Worm (Caenorhabditis elegans) whole organism, young adult: ENCODE data around the gene grd-1.

Experiments
- F10E7.11 ChIP-seq: sonication (generic microtip); optimal IDR thresholded peaks from 2 replicates; lab custom pipeline; 2017; ENCODE audit warnings: mild to moderate bottlenecking, missing genetic modification characterization, moderate library complexity, missing compliant biosample characterization
- F23B12.7 ChIP-seq: sonication (generic microtip); optimal IDR thresholded peaks from 2 replicates; lab custom pipeline; 2017; ENCODE audit warnings: missing genetic modification characterization, mild to moderate bottlenecking, missing compliant biosample characterization, antibody characterized with exemption, moderate library complexity; ENCODE audit not compliant: insufficient read depth
- F33H1.4 ChIP-seq: fragments of 200-800 bp; sonication (Bioruptor generic); IDR thresholded peaks from 2 replicates; pipeline ENCODE4 v1.3.6; 2022; ENCODE audit warnings: missing genetic modification reagents, missing genetic modification characterization, missing compliant biosample characterization
- F57A8.1 ChIP-seq: fragments of 200-800 bp; sonication (Bioruptor generic); optimal IDR thresholded peaks from 2 replicates; lab custom pipeline; 2018; ENCODE audit warnings: mild to moderate bottlenecking, missing genetic modification characterization, moderate library complexity, missing compliant biosample characterization
- K11D2.4 ChIP-seq: fragments of 200-800 bp; sonication (Bioruptor generic); IDR thresholded peaks from 2 replicates; pipeline ENCODE4 v1.3.6; 2022; ENCODE audit warnings: missing genetic modification reagents, missing genetic modification characterization, missing compliant biosample characterization
- K12H6.12 ChIP-seq: fragments of 200-800 bp; sonication (Bioruptor generic); optimal IDR thresholded peaks from 2 replicates; lab custom pipeline; 2018; ENCODE audit warnings: mild to moderate bottlenecking, missing genetic modification characterization, missing compliant biosample characterization
- akir-1 ChIP-seq: fragments of 200-800 bp; sonication (Bioruptor generic); optimal IDR thresholded peaks from 2 replicates; lab custom pipeline; 2018; ENCODE audit warnings: mild to moderate bottlenecking, missing genetic modification characterization, moderate library complexity, missing compliant biosample characterization
- attf-5 ChIP-seq: fragments of 200-800 bp; sonication (Bioruptor generic); optimal IDR thresholded peaks from 2 replicates; lab custom pipeline; 2018; ENCODE audit warnings: mild to moderate bottlenecking, missing genetic modification characterization, missing compliant biosample characterization
- ceh-27 ChIP-seq: fragments of 200-800 bp; sonication (Bioruptor generic); optimal IDR thresholded peaks from 2 replicates; lab custom pipeline; 2018; ENCODE audit warnings: mild to moderate bottlenecking, missing genetic modification characterization, moderate library complexity, missing compliant biosample characterization
- ceh-40 ChIP-seq: fragments of 200-800 bp; sonication (Bioruptor generic); IDR thresholded peaks from 2 replicates; pipeline ENCODE4 v1.3.6; 2022; ENCODE audit warnings: missing genetic modification characterization, missing compliant biosample characterization
- chd-7 ChIP-seq: sonication (generic microtip); optimal IDR thresholded peaks from 2 replicates; lab custom pipeline; 2016; ENCODE audit warnings: mild to moderate bottlenecking, missing genetic modification characterization, moderate library complexity, missing compliant biosample characterization
- let-607 ChIP-seq, 2 experiments: fragments of 200-800 bp in 1 of 2; sonication (Bioruptor generic) in 1 of 2; sonication (generic microtip) in 1 of 2; optimal IDR thresholded peaks; 2 replicates each; lab custom pipeline; 2016 to 2018; ENCODE audit warnings: mild to moderate bottlenecking in 2 of 2, missing compliant biosample characterization in 2 of 2, missing genetic modification characterization in 2 of 2, moderate library complexity in 2 of 2, missing genotype in 1 of 2
- lin-40 ChIP-seq: sonication (generic microtip); optimal IDR thresholded peaks from 2 replicates; lab custom pipeline; 2016; ENCODE audit warnings: missing genetic modification characterization, mild to moderate bottlenecking, missing compliant biosample characterization, missing genotype, missing genetic modification reagents
- lin-54 ChIP-seq: fragments of 200-800 bp; sonication (Bioruptor generic); optimal IDR thresholded peaks from 2 replicates; lab custom pipeline; 2018; ENCODE audit warnings: mild to moderate bottlenecking, missing genetic modification characterization, missing compliant biosample characterization
- madf-3 ChIP-seq: fragments of 200-800 bp; sonication (Bioruptor generic); IDR thresholded peaks from 2 replicates; pipeline ENCODE4 v1.3.6; 2022; ENCODE audit warnings: missing genetic modification reagents, missing genetic modification characterization, missing compliant biosample characterization
- nfya-1 ChIP-seq: sonication (generic microtip); optimal IDR thresholded peaks from 2 replicates; lab custom pipeline; 2017; ENCODE audit warnings: antibody characterized with exemption, missing compliant biosample characterization, missing genetic modification characterization, borderline replicate concordance; ENCODE audit not compliant: insufficient read depth
- nfya-2 ChIP-seq: fragments of 200-800 bp; sonication (Bioruptor generic); IDR thresholded peaks from 2 replicates; pipeline ENCODE4 v1.3.6; 2022; ENCODE audit warnings: missing genetic modification reagents, missing genetic modification characterization, missing compliant biosample characterization
- nhr-179 ChIP-seq: sonication (generic microtip); optimal IDR thresholded peaks from 2 replicates; lab custom pipeline; 2016; ENCODE audit warnings: mild to moderate bottlenecking, missing genetic modification characterization, missing compliant biosample characterization
- nhr-80 ChIP-seq: sonication (generic microtip); optimal IDR thresholded peaks from 2 replicates; lab custom pipeline; 2016; ENCODE audit warnings: missing genetic modification characterization, missing compliant biosample characterization
- nhr-90 ChIP-seq: sonication (generic microtip); optimal IDR thresholded peaks from 2 replicates; lab custom pipeline; 2016; ENCODE audit warnings: missing genotype, mild to moderate bottlenecking, missing genetic modification characterization, missing compliant biosample characterization
- pbrm-1 ChIP-seq: fragments of 200-800 bp; sonication (Bioruptor generic); IDR thresholded peaks from 2 replicates; pipeline ENCODE4 v1.3.6; 2022; ENCODE audit warnings: missing genetic modification reagents, missing genetic modification characterization, missing compliant biosample characterization
- pha-4 ChIP-seq: fragments of 150-350 bp; sonication (generic microtip); optimal IDR thresholded peaks from 2 replicates; lab custom pipeline; 2014; ENCODE audit warnings: missing biosample characterization, missing genetic modification reagents, missing genetic modification characterization
- sea-2 ChIP-seq: fragments of 200-800 bp; sonication (Bioruptor generic); IDR thresholded peaks from 2 replicates; pipeline ENCODE4 v1.3.6; 2022; ENCODE audit warnings: missing genetic modification characterization, missing compliant biosample characterization
- snpc-1.3 ChIP-seq: sonication (generic microtip); optimal IDR thresholded peaks from 2 replicates; lab custom pipeline; 2017; ENCODE audit warnings: missing genetic modification characterization, mild to moderate bottlenecking, missing compliant biosample characterization, antibody characterized with exemption, moderate library complexity, missing genotype, missing genetic modification reagents; ENCODE audit not compliant: insufficient read depth
- snpc-3.4 ChIP-seq: sonication (generic microtip); optimal IDR thresholded peaks from 2 replicates; lab custom pipeline; 2017; ENCODE audit warnings: missing genetic modification characterization, mild to moderate bottlenecking, missing compliant biosample characterization, antibody characterized with exemption, moderate library complexity, missing genotype, missing genetic modification reagents
- snpc-4 ChIP-seq, 5 experiments: fragments of 150-350 bp in 1 of 5; sonication (generic microtip) in 4 of 5; optimal IDR thresholded peaks; 2 replicates each; lab custom pipeline; 2014 to 2018; ENCODE audit warnings: missing genetic modification characterization in 5 of 5, missing biosample characterization in 3 of 5, antibody characterized with exemption in 2 of 5, mild to moderate bottlenecking in 2 of 5, missing compliant biosample characterization in 2 of 5, missing genotype in 2 of 5, moderate library complexity in 2 of 5, missing genetic modification reagents in 1 of 5
- somi-1 ChIP-seq: fragments of 200-800 bp; sonication (Bioruptor generic); optimal IDR thresholded peaks from 2 replicates; lab custom pipeline; 2018; ENCODE audit warnings: mild to moderate bottlenecking, missing genetic modification characterization, missing compliant biosample characterization
- tbx-9 ChIP-seq: sonication (generic microtip); optimal IDR thresholded peaks from 2 replicates; lab custom pipeline; 2016; ENCODE audit warnings: borderline replicate concordance, missing genetic modification characterization, inconsistent platforms, missing compliant biosample characterization
- zfh-2 ChIP-seq: fragments of 200-800 bp; sonication (Bioruptor generic); conservative IDR thresholded peaks from 2 replicates; pipeline ENCODE4 v1.3.6; 2022; ENCODE audit warnings: missing genetic modification reagents, missing genetic modification characterization, missing compliant biosample characterization

Gene grd-1

DNA sequence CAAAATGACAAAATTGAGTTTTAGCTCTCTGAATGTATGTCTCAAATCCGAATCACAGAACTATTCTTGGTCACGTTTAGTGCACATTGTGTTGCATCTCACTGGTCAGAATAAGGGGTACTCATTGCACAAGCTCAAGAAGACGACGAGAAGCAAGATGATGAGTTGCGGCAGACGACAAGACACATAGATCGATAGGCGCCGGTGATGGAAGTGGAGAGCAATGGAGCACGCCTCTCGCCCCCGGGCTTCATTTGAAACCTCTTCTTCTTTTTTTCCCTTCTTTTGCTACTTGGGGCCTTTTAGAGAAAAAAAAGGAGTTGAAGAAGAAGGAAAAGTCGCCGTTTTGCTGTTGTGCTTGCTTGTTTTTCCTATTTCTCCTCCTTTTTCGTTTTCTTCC is 40.9 kb upstream of the grd-1 start, which contains the start of gene apt-9:
TSS of gene apt-9 (plus strand) at position 194 of the 400 bp plus-strand sequence.
- TF ChIP-seq lin-40 = no peak
- peak; percentile 59 for TF ChIP-seq zfh-2 (GFP tag; lab: Robert Waterston, UW)
- TF ChIP-seq K12H6.12 (tag; lab: Kevin White, UChicago) = peak; percentile 20
- TF ChIP-seq, all 124 proteins: peak for 2

DNA sequence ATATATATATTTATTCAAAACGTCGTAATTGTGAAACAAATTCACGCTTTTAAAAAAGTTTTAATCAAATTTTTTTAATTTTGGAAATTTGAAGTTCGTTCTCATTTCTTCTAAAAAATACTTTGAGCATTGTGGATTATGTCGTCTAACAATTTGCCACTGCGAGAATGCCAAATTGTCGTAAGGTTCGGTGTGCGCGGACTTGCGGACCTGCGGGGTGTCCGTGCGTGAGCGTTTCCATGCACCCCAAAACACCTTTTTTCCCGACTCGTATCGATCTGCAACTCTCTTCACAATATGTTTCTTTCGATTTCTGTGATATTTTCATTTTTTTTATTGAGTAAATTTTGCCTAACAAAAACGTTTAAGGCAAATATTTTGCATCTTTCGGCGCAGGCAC is 36.5 kb upstream of the grd-1 start:
- TF ChIP-seq sea-2 (no peak), nfya-1 (tag; lab: Kevin White, UChicago) (no peak), nfya-2 (GFP tag; lab: Robert Waterston, UW) (no peak), akir-1 (GFP tag; lab: Kevin White, UChicago) (no peak)

- TF ChIP-seq akir-1 (GFP tag; lab: Kevin White, UChicago) (no peak), pha-4 (tag; lab: Kevin White, UChicago) (no peak), madf-3 (GFP tag; lab: Robert Waterston, UW) (no peak), nhr-90 (tag; lab: Kevin White, UChicago) (no peak)
Observed at ce11 chrX:11073358-11073757, 35.9 kb upstream of the grd-1 start, which contains the start of gene W04G3.5. Gene W04G3.5, plus strand, starts transcription at chrX:11073658.

- TF ChIP-seq attf-5 (no peak), F10E7.11 (tag; lab: Kevin White, UChicago) (no peak), ceh-40 (GFP tag; lab: Robert Waterston, UW) (no peak), pbrm-1 (GFP tag; lab: Robert Waterston, UW) (no peak), nhr-80 (no peak), akir-1 (GFP tag; lab: Kevin White, UChicago) (no peak), somi-1 (GFP tag; lab: Kevin White, UChicago) (no peak), snpc-1.3 (tag; lab: Kevin White, UChicago) (no peak)
- TF ChIP-seq, all 124 proteins: peak for 0
Observed at ce11 chrX:11076491-11076890, 32.7 kb upstream of the grd-1 start, which contains the start of gene W04G3.12. Gene W04G3.12, minus strand, starts transcription at chrX:11076801.

- no peak for TF ChIP-seq snpc-4 (GFP tag; optimal IDR thresholded peaks at IDR 0.05; lab: Kevin White, UChicago)
- no peak for TF ChIP-seq snpc-4 (tag; optimal IDR thresholded peaks at IDR 0.05; lab: Kevin White, UChicago)
- TF ChIP-seq ceh-27 = no peak
- no peak for TF ChIP-seq nhr-179 (tag; lab: Kevin White, UChicago)
- TF ChIP-seq snpc-3.4 (tag; lab: Kevin White, UChicago) = no peak
- TF ChIP-seq F10E7.11 (tag; lab: Kevin White, UChicago) = no peak
- TF ChIP-seq F23B12.7 (tag; lab: Kevin White, UChicago) = no peak
- TF ChIP-seq lin-54 (GFP tag; lab: Kevin White, UChicago) = no peak
- TF ChIP-seq K11D2.4 = no peak
- TF ChIP-seq tbx-9 (tag; lab: Kevin White, UChicago) = no peak
- no peak for TF ChIP-seq F57A8.1
- no peak for TF ChIP-seq nfya-1 (tag; lab: Kevin White, UChicago)
- no peak for TF ChIP-seq F33H1.4 (GFP tag; lab: Robert Waterston, UW)
- no peak for TF ChIP-seq chd-7
- no peak for TF ChIP-seq let-607 (tag; optimal IDR thresholded peaks at IDR 0.05; lab: Kevin White, UChicago)
Observed at ce11 chrX:11078150-11078549, 31.1 kb upstream of the grd-1 start, which contains the start of gene W04G3.10. Gene W04G3.10, minus strand, starts transcription at chrX:11078250.
